Worm (Caenorhabditis elegans): ENCODE results near the gene cmd-1.

Gene cmd-1

DNA sequence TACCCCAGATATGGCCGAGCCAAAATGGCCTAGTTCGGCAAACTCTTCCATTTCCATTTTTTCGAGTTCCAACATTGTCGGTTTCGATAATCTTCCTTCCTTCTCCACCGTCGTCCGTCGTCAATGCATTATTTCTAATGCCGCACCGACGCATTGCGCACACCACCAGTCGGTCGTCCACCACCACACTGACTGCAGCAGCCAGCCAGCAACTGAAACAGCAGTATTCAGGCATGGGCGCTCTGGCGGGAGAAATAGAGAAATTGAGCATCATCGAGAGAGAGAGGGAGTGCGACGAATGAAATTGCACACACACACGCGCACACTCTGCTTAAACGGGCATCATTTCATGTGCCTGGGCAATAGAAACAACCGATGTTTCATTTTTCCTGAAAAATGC is 2.1 kb upstream of the cmd-1 start (continued):
- 0 out of 2 replicates have a peak, but pooled peaks have one; percentile 33 for TF ChIP-seq egl-44 (GFP tag; IDR thresholded peaks at IDR 0.05)
- TF ChIP-seq dpff-1 (tag; optimal IDR thresholded peaks at IDR 0.05), result no peak
- TF ChIP-seq rec-8 (tag; optimal IDR thresholded peaks at IDR 0.05), result peak in 1 of 2 experiments; percentile 16
- peak; percentile 32 for TF ChIP-seq ekl-4 (GFP tag; IDR thresholded peaks at IDR 0.05)
- TF ChIP-seq Y53F4B.3 (GFP tag; IDR thresholded peaks at IDR 0.05), result no peak
- no peak for TF ChIP-seq snpc-1.3 (tag; optimal IDR thresholded peaks at IDR 0.05; ENCODE audit: insufficient read depth)
- no peak for TF ChIP-seq bed-2 (GFP tag; IDR thresholded peaks at IDR 0.05)
- no peak for TF ChIP-seq sdz-38 (tag; optimal IDR thresholded peaks at IDR 0.05)
- TF ChIP-seq hsf-1 (GFP tag; IDR thresholded peaks at IDR 0.05), result no peak
- no peak for TF ChIP-seq lag-1 (GFP tag; IDR thresholded peaks at IDR 0.05)
- TF ChIP-seq zim-3 (tag; optimal IDR thresholded peaks at IDR 0.05), result no peak
- no peak for TF ChIP-seq attf-6 (GFP tag; IDR thresholded peaks at IDR 0.05)
- TF ChIP-seq F57C9.4 (tag; optimal IDR thresholded peaks at IDR 0.05), result no peak
- TF ChIP-seq let-607 (tag; optimal IDR thresholded peaks at IDR 0.05), result no peak
- no peak for TF ChIP-seq aptf-2 (GFP tag; conservative IDR thresholded peaks at IDR 0.05)
- TF ChIP-seq ztf-26 (tag; optimal IDR thresholded peaks at IDR 0.05), result no peak
- TF ChIP-seq nhr-80 (tag; optimal IDR thresholded peaks at IDR 0.05), result peak; percentile 87
- TF ChIP-seq sptf-2 (GFP tag; optimal IDR thresholded peaks at IDR 0.05), result no peak
- no peak for TF ChIP-seq hlh-26 (GFP tag; conservative IDR thresholded peaks at IDR 0.05)
- TF ChIP-seq pha-4 (tag; optimal IDR thresholded peaks at IDR 0.05), result no peak
- peak; percentile 58 for TF ChIP-seq K12H6.12 (tag; optimal IDR thresholded peaks at IDR 0.05)
- no peak for TF ChIP-seq tlf-1 (GFP tag; optimal IDR thresholded peaks at IDR 0.05)
- TF ChIP-seq lsl-1 (GFP tag; optimal IDR thresholded peaks at IDR 0.05), result no peak
- TF ChIP-seq F57A8.1 (GFP tag; optimal IDR thresholded peaks at IDR 0.05), result peak; percentile 24
- no peak for TF ChIP-seq nhr-179 (tag; optimal IDR thresholded peaks at IDR 0.05)
- no peak for TF ChIP-seq sea-2 (GFP tag; IDR thresholded peaks at IDR 0.05)
- no peak for TF ChIP-seq aptf-3 (GFP tag; IDR thresholded peaks at IDR 0.05)
- no peak for TF ChIP-seq ztf-22 (GFP tag; optimal IDR thresholded peaks at IDR 0.05)
- peak; percentile 32 for TF ChIP-seq madf-10 (tag; optimal IDR thresholded peaks at IDR 0.05)
- peak; percentile 36 for TF ChIP-seq lin-40 (tag; optimal IDR thresholded peaks at IDR 0.05)
- TF ChIP-seq xnd-1 (tag; optimal IDR thresholded peaks at IDR 0.05), result no peak
- no peak for TF ChIP-seq ama-1 (optimal IDR thresholded peaks at IDR 0.05)
- no peak for TF ChIP-seq ama-1 (GFP tag; optimal IDR thresholded peaks at IDR 0.05)
- TF ChIP-seq nfya-1 (tag; optimal IDR thresholded peaks at IDR 0.05; ENCODE audit: borderline replicate concordance, insufficient read depth), result no peak
- TF ChIP-seq Y67H2A.10 (GFP tag; conservative IDR thresholded peaks at IDR 0.05), result no peak
- TF ChIP-seq K11D2.4 (GFP tag; IDR thresholded peaks at IDR 0.05), result no peak
- no peak for TF ChIP-seq hrde-1 (tag; optimal IDR thresholded peaks at IDR 0.05; ENCODE audit: borderline replicate concordance)
- 0 out of 2 replicates have a peak, but pooled peaks have one; percentile 26 for TF ChIP-seq let-526 (GFP tag; IDR thresholded peaks at IDR 0.05)
- TF ChIP-seq B0336.3 (GFP tag; IDR thresholded peaks at IDR 0.05), result no peak
- no peak for TF ChIP-seq nhr-120 (GFP tag; IDR thresholded peaks at IDR 0.05)
- TF ChIP-seq efl-1 (GFP tag; optimal IDR thresholded peaks at IDR 0.05), result no peak
- TF ChIP-seq D2030.7 (GFP tag; IDR thresholded peaks at IDR 0.05), result no peak
- TF ChIP-seq lir-1 (GFP tag; conservative IDR thresholded peaks at IDR 0.05), result no peak
- no peak for TF ChIP-seq cebp-2 (GFP tag; IDR thresholded peaks at IDR 0.05)
- no peak for TF ChIP-seq C06A6.2 (GFP tag; conservative IDR thresholded peaks at IDR 0.05)
- 0 out of 2 replicates have a peak, but pooled peaks have one; percentile 25 for TF ChIP-seq egrh-3 (GFP tag; IDR thresholded peaks at IDR 0.05)
- no peak for TF ChIP-seq ceh-91 (GFP tag; IDR thresholded peaks at IDR 0.05)
- no peak for TF ChIP-seq akir-1 (GFP tag; optimal IDR thresholded peaks at IDR 0.05)
- no peak for TF ChIP-seq rpc-1 (optimal IDR thresholded peaks at IDR 0.05)
- no peak for TF ChIP-seq rpc-1 (tag; optimal IDR thresholded peaks at IDR 0.05)

Measured in whole organism, young adult.